Fruit fly (Drosophila melanogaster) whole organism, embryonic: Measurements from ENCODE around the gene COX7AL2.

Experiments used
- ATbp ChIP-seq: fragments of 200-800 bp; sonication (Bioruptor generic); optimal IDR thresholded peaks from 2 replicates; lab custom pipeline; 2017; ENCODE audit warnings: missing biosample characterization, mild to moderate bottlenecking, missing genetic modification characterization, missing genetic modification reagents
- Aef1 ChIP-seq: fragments of 200-800 bp; sonication (Bioruptor generic); IDR thresholded peaks from 3 replicates; pipeline ENCODE4 v1.3.6; 2022; ENCODE audit warnings: missing biosample characterization, missing genetic modification characterization
- Blimp-1 ChIP-seq: fragments of 200-800 bp; sonication (Bioruptor generic); optimal IDR thresholded peaks from 3 replicates; lab custom pipeline; 2018; ENCODE audit warnings: missing biosample characterization, missing genetic modification characterization, mild to moderate bottlenecking, moderate library complexity, missing genetic modification reagents
- CG10267 ChIP-seq: fragments of 200-800 bp; sonication (Bioruptor generic); optimal IDR thresholded peaks from 2 replicates; lab custom pipeline; 2018; ENCODE audit warnings: missing biosample characterization, mild to moderate bottlenecking, missing genetic modification characterization, moderate library complexity
- CG10274 ChIP-seq: fragments of 200-800 bp; sonication (Bioruptor generic); optimal IDR thresholded peaks from 3 replicates; lab custom pipeline; 2017; ENCODE audit warnings: missing biosample characterization, mild to moderate bottlenecking, missing genetic modification characterization
- CG10959 ChIP-seq: fragments of 200-800 bp; sonication (Bioruptor generic); IDR thresholded peaks from 2 replicates; pipeline ENCODE4 v1.3.6; 2022; ENCODE audit warnings: missing biosample characterization, missing genetic modification characterization
- CG11398 ChIP-seq: fragments of 200-800 bp; sonication (Bioruptor generic); optimal IDR thresholded peaks from 2 replicates; lab custom pipeline; 2016; ENCODE audit warnings: missing biosample characterization, missing genetic modification characterization
- CG13424 ChIP-seq: fragments of 200-800 bp; sonication (Bioruptor generic); optimal IDR thresholded peaks from 2 replicates; lab custom pipeline; 2019; ENCODE audit warnings: missing biosample characterization, mild to moderate bottlenecking, missing genetic modification characterization, moderate library complexity
- CG13775 ChIP-seq: fragments of 200-800 bp; sonication (Bioruptor generic); optimal IDR thresholded peaks from 3 replicates; lab custom pipeline; 2017; ENCODE audit warnings: missing biosample characterization, mild to moderate bottlenecking, missing genetic modification characterization
- CG16815 ChIP-seq: fragments of 200-800 bp; sonication (Bioruptor generic); optimal IDR thresholded peaks from 3 replicates; lab custom pipeline; 2017; ENCODE audit warnings: missing biosample characterization, mild to moderate bottlenecking, missing genetic modification characterization
- CG17612 ChIP-seq: fragments of 200-800 bp; sonication (Bioruptor generic); IDR thresholded peaks from 2 replicates; pipeline ENCODE4 v1.3.6; 2022; ENCODE audit warnings: missing biosample characterization, missing genetic modification characterization
- CG17912 ChIP-seq: fragments of 200-800 bp; sonication (Bioruptor generic); optimal IDR thresholded peaks from 2 replicates; lab custom pipeline; 2018; ENCODE audit warnings: missing biosample characterization, mild to moderate bottlenecking, missing genetic modification characterization
- CG1832 ChIP-seq: fragments of 200-800 bp; sonication (Bioruptor generic); optimal IDR thresholded peaks from 2 replicates; lab custom pipeline; 2017; ENCODE audit warnings: missing biosample characterization, mild to moderate bottlenecking, missing genetic modification characterization, inconsistent platforms
- CG30020 ChIP-seq: fragments of 200-800 bp; optimal IDR thresholded peaks from 2 replicates; lab custom pipeline; 2019; ENCODE audit warnings: missing biosample characterization, mild to moderate bottlenecking, missing genetic modification characterization, moderate library complexity
- CG42726 ChIP-seq: fragments of 200-800 bp; sonication (Bioruptor generic); IDR thresholded peaks from 2 replicates; pipeline ENCODE4 v1.3.6; 2022; ENCODE audit warnings: missing biosample characterization, missing genetic modification characterization; ENCODE audit not compliant: partially characterized antibody
- CG5180 ChIP-seq: fragments of 200-800 bp; sonication (Bioruptor generic); optimal IDR thresholded peaks from 3 replicates; lab custom pipeline; 2017; ENCODE audit warnings: missing biosample characterization, missing genetic modification characterization, mild to moderate bottlenecking, moderate library complexity, missing genetic modification reagents
- CG5953 ChIP-seq: fragments of 200-800 bp; sonication (Bioruptor generic); IDR thresholded peaks from 2 replicates; pipeline ENCODE4 v1.3.6; 2022; ENCODE audit warnings: missing biosample characterization, missing genetic modification characterization
- CG6272 ChIP-seq: fragments of 200-800 bp; sonication (Bioruptor generic); IDR thresholded peaks from 2 replicates; pipeline ENCODE4 v1.3.6; 2022; ENCODE audit warnings: missing biosample characterization, missing genetic modification characterization
- CG6791 ChIP-seq: fragments of 200-800 bp; sonication (Bioruptor generic); IDR thresholded peaks from 3 replicates; pipeline ENCODE4 v1.3.6; 2022; ENCODE audit warnings: missing biosample characterization, missing genetic modification characterization; ENCODE audit not compliant: partially characterized antibody
- CG7271 ChIP-seq: fragments of 200-800 bp; sonication (Bioruptor generic); optimal IDR thresholded peaks from 2 replicates; lab custom pipeline; 2018; ENCODE audit warnings: missing biosample characterization, mild to moderate bottlenecking, missing genetic modification characterization, moderate library complexity
- CG7786 ChIP-seq: fragments of 200-800 bp; sonication (Bioruptor generic); optimal IDR thresholded peaks from 2 replicates; lab custom pipeline; 2016; ENCODE audit warnings: missing biosample characterization, missing genetic modification characterization
- CG8924 ChIP-seq: fragments of 200-800 bp; optimal IDR thresholded peaks from 3 replicates; lab custom pipeline; 2019; ENCODE audit warnings: missing biosample characterization, mild to moderate bottlenecking, missing genetic modification characterization, moderate library complexity
- CG9609 ChIP-seq: fragments of 200-800 bp; sonication (Bioruptor generic); optimal IDR thresholded peaks from 3 replicates; lab custom pipeline; 2016; ENCODE audit warnings: missing biosample characterization, missing genetic modification characterization
- CG9727 ChIP-seq: fragments of 200-800 bp; sonication (Bioruptor generic); optimal IDR thresholded peaks from 3 replicates; lab custom pipeline; 2017; ENCODE audit warnings: missing biosample characterization, mild to moderate bottlenecking, missing genetic modification characterization
- CG9876 ChIP-seq: fragments of 200-800 bp; sonication (Bioruptor generic); optimal IDR thresholded peaks from 2 replicates; lab custom pipeline; 2016; ENCODE audit warnings: missing biosample characterization, missing genetic modification characterization
- CTCF ChIP-seq: fragments of 200-800 bp; sonication (Bioruptor generic); optimal IDR thresholded peaks from 2 replicates; lab custom pipeline; 2017; ENCODE audit warnings: missing biosample characterization, mild to moderate bottlenecking, missing genetic modification characterization, moderate library complexity
- Dll ChIP-seq: fragments of 200-800 bp; sonication (Bioruptor generic); IDR thresholded peaks from 4 replicates; pipeline ENCODE4 v1.3.6; 2022; ENCODE audit warnings: missing biosample characterization, missing genetic modification characterization; ENCODE audit not compliant: partially characterized antibody
- ERR ChIP-seq: fragments of 200-800 bp; sonication (Bioruptor generic); optimal IDR thresholded peaks from 2 replicates; lab custom pipeline; 2016; ENCODE audit warnings: missing biosample characterization, missing genetic modification characterization
- Elba2 ChIP-seq: fragments of 200-800 bp; sonication (Bioruptor generic); optimal IDR thresholded peaks from 3 replicates; lab custom pipeline; 2016; ENCODE audit warnings: missing biosample characterization, missing genetic modification characterization
- Ets65A ChIP-seq: fragments of 200-800 bp; sonication (Bioruptor generic); peaks from one replicate; lab custom pipeline; 2016; ENCODE audit warnings: missing biosample characterization, missing genetic modification characterization
- H15 ChIP-seq: fragments of 200-800 bp; sonication (Bioruptor generic); IDR thresholded peaks from 3 replicates; pipeline ENCODE4 v1.3.6; 2022; ENCODE audit warnings: missing biosample characterization, missing genetic modification characterization
- Nf-YB ChIP-seq: fragments of 200-800 bp; sonication (Bioruptor generic); optimal IDR thresholded peaks from 3 replicates; lab custom pipeline; 2019; ENCODE audit warnings: missing biosample characterization, mild to moderate bottlenecking, missing genetic modification characterization, moderate library complexity
- ash1 ChIP-seq: fragments of 200-800 bp; sonication (Bioruptor generic); optimal IDR thresholded peaks from 2 replicates; lab custom pipeline; 2018; ENCODE audit warnings: missing biosample characterization, mild to moderate bottlenecking, missing genetic modification characterization
- ato ChIP-seq: fragments of 200-800 bp; sonication (Bioruptor generic); IDR thresholded peaks from 2 replicates; pipeline ENCODE4 v1.3.6; 2022; ENCODE audit warnings: missing biosample characterization, missing genetic modification characterization; ENCODE audit not compliant: partially characterized antibody
- az2 ChIP-seq: fragments of 200-800 bp; sonication (Bioruptor generic); optimal IDR thresholded peaks from 3 replicates; lab custom pipeline; 2016; ENCODE audit warnings: missing biosample characterization, missing genetic modification characterization
- br ChIP-seq: fragments of >200 bp; optimal IDR thresholded peaks from 2 replicates; lab custom pipeline; 2017
- caup ChIP-seq: fragments of 200-800 bp; sonication (Bioruptor generic); optimal IDR thresholded peaks from 3 replicates; lab custom pipeline; 2017; ENCODE audit warnings: missing biosample characterization, mild to moderate bottlenecking, missing genetic modification characterization, moderate library complexity; ENCODE audit not compliant: severe bottlenecking
- dmrt99B ChIP-seq: fragments of 200-800 bp; sonication (Bioruptor generic); optimal IDR thresholded peaks from 2 replicates; lab custom pipeline; 2018; ENCODE audit warnings: missing biosample characterization, mild to moderate bottlenecking, missing genetic modification characterization, moderate library complexity
- hbn ChIP-seq: fragments of 200-800 bp; sonication (Bioruptor generic); IDR thresholded peaks from 2 replicates; pipeline ENCODE4 v1.3.6; 2022; ENCODE audit warnings: missing biosample characterization, missing genetic modification characterization; ENCODE audit not compliant: partially characterized antibody
- jumu ChIP-seq: fragments of 200-800 bp; sonication (Bioruptor generic); optimal IDR thresholded peaks from 3 replicates; lab custom pipeline; 2016; ENCODE audit warnings: missing biosample characterization, missing genetic modification characterization
- lab ChIP-seq: fragments of 200-800 bp; sonication (Bioruptor generic); optimal IDR thresholded peaks from 3 replicates; lab custom pipeline; 2017; ENCODE audit warnings: missing biosample characterization, missing genetic modification characterization, mild to moderate bottlenecking, moderate library complexity, missing genetic modification reagents
- lov ChIP-seq, 2 experiments: fragments of 200-800 bp in 1 of 2; fragments of >200 bp in 1 of 2; sonication (Bioruptor generic) in 1 of 2; IDR thresholded peaks in 1 of 2; optimal IDR thresholded peaks in 1 of 2; 2 replicates in 1 of 2; 3 replicates in 1 of 2; pipeline versions ENCODE4 v1.3.6 to Lab custom; 2017 to 2022; ENCODE audit warnings: missing biosample characterization in 1 of 2, missing genetic modification characterization in 1 of 2
- luna ChIP-seq: fragments of 200-800 bp; sonication (Bioruptor generic); optimal IDR thresholded peaks from 2 replicates; lab custom pipeline; 2016; ENCODE audit warnings: missing biosample characterization, missing genetic modification characterization
- nerfin-2 ChIP-seq: fragments of 200-800 bp; sonication (Bioruptor generic); IDR thresholded peaks from 2 replicates; pipeline ENCODE4 v1.3.6; 2022; ENCODE audit warnings: missing biosample characterization, missing genetic modification characterization; ENCODE audit not compliant: partially characterized antibody
- pzg ChIP-seq: fragments of 200-800 bp; sonication (Bioruptor generic); optimal IDR thresholded peaks from 3 replicates; lab custom pipeline; 2018; ENCODE audit warnings: missing biosample characterization, mild to moderate bottlenecking, missing genetic modification characterization, moderate library complexity
- sim ChIP-seq: fragments of 200-800 bp; sonication (Bioruptor generic); IDR thresholded peaks from 2 replicates; pipeline ENCODE4 v1.3.6; 2022; ENCODE audit warnings: missing biosample characterization, missing genetic modification characterization
- ssp ChIP-seq: fragments of 200-800 bp; sonication (Bioruptor generic); IDR thresholded peaks from 2 replicates; pipeline ENCODE4 v1.3.6; 2022; ENCODE audit warnings: missing biosample characterization, missing genetic modification characterization
- toy ChIP-seq: fragments of 200-800 bp; sonication (Bioruptor generic); IDR thresholded peaks from 2 replicates; pipeline ENCODE4 v1.3.6; 2022; ENCODE audit warnings: missing biosample characterization, missing genetic modification characterization

The COX7AL2 gene

dm6 chr2L:2202018-2202852 is 4.5 kb upstream of the COX7AL2 start (continued):
- TF ChIP-seq CG10959 (GFP tag; lab: Robert Waterston, UW) (peak; percentile 100), CG11398 (GFP tag; lab: Kevin White, UChicago) (peak; percentile 96), CG8924 (tag; lab: Kevin White, UChicago) (peak; percentile 99), CG5953 (GFP tag; lab: Robert Waterston, UW) (peak; percentile 99), luna (no peak), CG7271 (tag; lab: Kevin White, UChicago) (peak; percentile 99), ssp (GFP tag; lab: Robert Waterston, UW) (peak; percentile 94), CG13424 (tag; lab: Kevin White, UChicago) (peak; percentile 99), jumu (peak; percentile 98), CG9876 (GFP tag; lab: Kevin White, UChicago) (peak; percentile 87), CG1832 (GFP tag; lab: Kevin White, UChicago) (peak; percentile 59), toy (GFP tag; lab: Robert Waterston, UW) (peak; percentile 92), Aef1 (peak; percentile 95), CG9727 (GFP tag; lab: Kevin White, UChicago) (peak; percentile 100), ERR (GFP tag; lab: Kevin White, UChicago) (peak; percentile 94), sim (peak; percentile 99), dmrt99B (peak; percentile 99), ATbp (GFP tag; lab: Kevin White, UChicago) (peak; percentile 99), lab (GFP tag; lab: Kevin White, UChicago) (peak; percentile 96), CG7786 (peak; percentile 94), ash1 (GFP tag; lab: Kevin White, UChicago) (peak; percentile 23), CG5180 (GFP tag; lab: Kevin White, UChicago) (peak; percentile 91), CG6791 (GFP tag; lab: Robert Waterston, UW) (peak; percentile 85), CG42726 (GFP tag; lab: Robert Waterston, UW) (no peak), CG6272 (peak; percentile 98), nerfin-2 (GFP tag; lab: Robert Waterston, UW) (peak; percentile 83), CTCF (GFP tag; lab: Kevin White, UChicago) (peak; percentile 78), CG17612 (peak; percentile 95), CG16815 (GFP tag; lab: Kevin White, UChicago) (peak; percentile 98), CG9609 (GFP tag; lab: Kevin White, UChicago) (peak; percentile 96), Elba2 (GFP tag; lab: Kevin White, UChicago) (peak; percentile 97), CG10267 (tag; lab: Kevin White, UChicago) (peak; percentile 99), CG10274 (GFP tag; lab: Kevin White, UChicago) (peak; percentile 83), lov (optimal IDR thresholded peaks at IDR 0.05; lab: Kevin White, UChicago) (no peak), lov (GFP tag; IDR thresholded peaks at IDR 0.05; lab: Robert Waterston, UW) (peak; percentile 100), hbn (GFP tag; lab: Robert Waterston, UW) (peak; percentile 30), CG30020 (tag; lab: Kevin White, UChicago) (peak; percentile 91), Blimp-1 (peak; percentile 99), az2 (GFP tag; lab: Kevin White, UChicago) (peak; percentile 100), Nf-YB (GFP tag; lab: Kevin White, UChicago) (peak; percentile 90), Dll (GFP tag; lab: Robert Waterston, UW) (peak; percentile 68; the same call in 3 of the 4 replicates), caup (peak; percentile 87), CG13775 (GFP tag; lab: Kevin White, UChicago) (peak; percentile 97), Ets65A (GFP tag; lab: Kevin White, UChicago) (peak; percentile 99), CG17912 (GFP tag; lab: Kevin White, UChicago) (peak; percentile 57), ato (GFP tag; lab: Robert Waterston, UW) (peak; percentile 21; the same call in 1 of the 2 replicates), pzg (GFP tag; lab: Kevin White, UChicago) (no peak), H15 (GFP tag; lab: Robert Waterston, UW) (peak; percentile 99), br (lab: Kevin White, UChicago) (no peak)
